Worm (Caenorhabditis elegans): ENCODE measurements around the gene fbxa-158.

Gene fbxa-158

ce11 chrII:1601507-1601906 lies 19.6 kb downstream of the fbxa-158 start, which contains the start of gene bath-47:
Gene bath-47, plus strand, starts transcription at chrII:1601811.
- no peak for TF ChIP-seq unc-62 (GFP tag; optimal IDR thresholded peaks at IDR 0.05)

ce11 chrII:1600661-1601060 lies 20.4 kb downstream of the fbxa-158 start, which contains the start of gene bath-26:
Gene bath-26, minus strand, starts transcription at chrII:1600761.
- no peak for TF ChIP-seq unc-62 (GFP tag; optimal IDR thresholded peaks at IDR 0.05)

ce11 chrII:1597101-1598088 lies 23.7 kb downstream of the fbxa-158 start, which contains the start of gene bath-46:
Gene bath-46, plus strand, starts transcription at chrII:1597906.
- no peak for TF ChIP-seq unc-62 (GFP tag; optimal IDR thresholded peaks at IDR 0.05)

ce11 chrII:1595137-1595536 lies 25.9 kb downstream of the fbxa-158 start, which contains the start of gene clec-20:
Gene clec-20, minus strand, starts transcription at chrII:1595237.
- no peak for TF ChIP-seq unc-62 (GFP tag; optimal IDR thresholded peaks at IDR 0.05)

- no peak for TF ChIP-seq unc-62 (GFP tag; optimal IDR thresholded peaks at IDR 0.05)
Measured at ce11 chrII:1589845-1590244, 31.2 kb downstream of the fbxa-158 start, which contains the start of gene T07H3.7. Gene T07H3.7, minus strand, starts transcription at chrII:1589945.

- TF ChIP-seq unc-62 (GFP tag; optimal IDR thresholded peaks at IDR 0.05), result no peak
Measured at ce11 chrII:1586305-1586704, 34.8 kb downstream of the fbxa-158 start, which contains the start of gene T07H3.8. Gene T07H3.8, plus strand, starts transcription at chrII:1586605.

- no peak for TF ChIP-seq unc-62 (GFP tag; optimal IDR thresholded peaks at IDR 0.05)
Measured at ce11 chrII:1584140-1584539, 36.9 kb downstream of the fbxa-158 start, which contains the start of gene clec-21. Gene clec-21, minus strand, starts transcription at chrII:1584240.

- TF ChIP-seq unc-62 (GFP tag; optimal IDR thresholded peaks at IDR 0.05), result no peak
Measured at ce11 chrII:1579886-1580285, 41.2 kb downstream of the fbxa-158 start, which contains the start of gene math-38. Gene math-38, minus strand, starts transcription at chrII:1579986.

ce11 chrII:1576772-1577171 lies 44.3 kb downstream of the fbxa-158 start:
- TF ChIP-seq unc-62 (GFP tag; optimal IDR thresholded peaks at IDR 0.05), result no peak

- no peak for TF ChIP-seq unc-62 (GFP tag; optimal IDR thresholded peaks at IDR 0.05)
Measured at ce11 chrII:1576030-1576429, 45.0 kb downstream of the fbxa-158 start, which contains the start of gene K05F6.10. Gene K05F6.10, minus strand, starts transcription at chrII:1576130.

ce11 chrII:1571032-1571431 lies 50.0 kb downstream of the fbxa-158 start, which contains the start of gene fbxb-46:
Gene fbxb-46, minus strand, starts transcription at chrII:1571132.
- no peak for TF ChIP-seq unc-62 (GFP tag; optimal IDR thresholded peaks at IDR 0.05)

All from whole organism, dauer.